Fruit fly (Drosophila melanogaster): ENCODE data around the gene topi.

DNA sequence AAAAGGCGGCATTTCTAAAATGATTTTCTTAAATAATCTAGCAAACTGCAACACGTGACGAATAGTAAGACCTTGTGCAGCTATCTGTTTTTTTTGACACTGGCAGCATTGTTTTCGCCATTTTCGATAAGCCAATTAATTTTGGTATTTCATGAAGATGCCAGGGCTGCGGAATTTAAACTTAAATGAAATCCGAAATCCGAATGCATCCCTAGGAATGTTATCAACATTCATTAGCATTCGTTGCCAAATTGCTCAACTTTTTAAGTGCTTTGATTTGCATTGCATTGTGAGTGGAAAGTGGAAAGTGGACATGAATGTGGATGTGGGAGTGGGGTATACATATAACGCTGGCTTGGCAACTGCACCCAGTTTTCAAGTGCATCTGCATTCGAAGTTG lies 46.2 kb downstream of the topi start, which contains the start of gene CG42857:
- TF ChIP-seq usp (GFP tag; optimal IDR thresholded peaks at IDR 0.05) (no peak), CG8478 (optimal IDR thresholded peaks at IDR 0.05) (no peak)
